Fruit fly (Drosophila melanogaster) Kc167 (cell line): ENCODE results near the gene Bcat.

Experiments
- Myc ChIP-seq: fragments of >200 bp; optimal IDR thresholded peaks from 2 replicates; lab custom pipeline; 2017; ENCODE audit warnings: missing external identifiers
- Sin3A ChIP-seq: fragments of >200 bp; optimal IDR thresholded peaks from 2 replicates; lab custom pipeline; 2018; ENCODE audit warnings: missing external identifiers
- h ChIP-seq: fragments of >200 bp; optimal IDR thresholded peaks from 3 replicates; lab custom pipeline; 2018; ENCODE audit warnings: missing external identifiers
- psq ChIP-seq: fragments of >200 bp; optimal IDR thresholded peaks from 2 replicates; lab custom pipeline; 2017; ENCODE audit warnings: missing external identifiers
- ttk ChIP-seq: sonication (Bioruptor generic); optimal IDR thresholded peaks from 2 replicates; lab custom pipeline; 2017; ENCODE audit warnings: missing external identifiers

dm6 chrX:13410887-13411286, 14.2 kb downstream of the Bcat start:
- TF ChIP-seq h (lab: Kevin White, UChicago) (no peak), ttk (lab: Kevin White, UChicago) (no peak), psq (lab: Kevin White, UChicago) (no peak), Sin3A (lab: Kevin White, UChicago) (no peak), Myc (lab: Kevin White, UChicago) (no peak)
